Worm (Caenorhabditis elegans) whole organism, L1 larva: ENCODE results near the gene D2023.6.
A peak's percentile ranks its signal among the peaks of the same experiment; 100 is the strongest.

Source experiments
- F16B12.6 ChIP-seq: fragments of 150-350 bp; optimal IDR thresholded peaks from 2 replicates; lab custom pipeline; 2014; ENCODE audit warnings: missing biosample characterization, missing genetic modification characterization
- aha-1 ChIP-seq: fragments of 150-350 bp; optimal IDR thresholded peaks from 2 replicates; lab custom pipeline; 2014; ENCODE audit warnings: missing biosample characterization, missing genetic modification characterization
- alr-1 ChIP-seq: fragments of 200-800 bp; sonication (Bioruptor generic); optimal IDR thresholded peaks from 2 replicates; lab custom pipeline; 2018; ENCODE audit warnings: borderline replicate concordance, mild to moderate bottlenecking, missing genetic modification characterization, missing compliant biosample characterization
- blmp-1 ChIP-seq: fragments of 150-350 bp; optimal IDR thresholded peaks from 2 replicates; lab custom pipeline; 2014; ENCODE audit warnings: missing biosample characterization, missing genetic modification characterization
- ceh-82 ChIP-seq, 3 experiments: fragments of 150-350 bp in 1 of 3; sonication (generic microtip) in 2 of 3; optimal IDR thresholded peaks; 2 replicates each; lab custom pipeline; 2014 to 2017; ENCODE audit warnings: missing biosample characterization in 3 of 3, missing genetic modification characterization in 3 of 3
- ces-1 ChIP-seq: fragments of 150-350 bp; optimal IDR thresholded peaks from 2 replicates; lab custom pipeline; 2014; ENCODE audit warnings: missing biosample characterization, missing genetic modification reagents, missing genetic modification characterization
- dsc-1 ChIP-seq: sonication (generic microtip); optimal IDR thresholded peaks from 2 replicates; lab custom pipeline; 2016; ENCODE audit warnings: mild to moderate bottlenecking, missing genetic modification characterization, missing compliant biosample characterization
- efl-1 ChIP-seq, 4 experiments: fragments of 150-350 bp; optimal IDR thresholded peaks in 3 of 4; peaks in 1 of 4; 1 replicate in 1 of 4; 2 replicates in 3 of 4; lab custom pipeline; 2014; ENCODE audit warnings: missing biosample characterization in 2 of 4, missing genetic modification characterization in 2 of 4, missing genetic modification reagents in 2 of 4
- elt-2 ChIP-seq: sonication (generic microtip); optimal IDR thresholded peaks from 2 replicates; lab custom pipeline; 2016; ENCODE audit warnings: missing genetic modification characterization, mild to moderate bottlenecking, inconsistent platforms, missing compliant biosample characterization, missing genetic modification reagents
- elt-3 ChIP-seq, 6 experiments: fragments of 150-350 bp in 1 of 6; sonication (generic microtip); optimal IDR thresholded peaks; 2 replicates each; lab custom pipeline; 2017 to 2018; ENCODE audit warnings: missing biosample characterization in 6 of 6, missing genetic modification characterization in 6 of 6, inconsistent platforms in 1 of 6
- fkh-8 ChIP-seq: sonication (generic microtip); optimal IDR thresholded peaks from 2 replicates; lab custom pipeline; 2016; ENCODE audit warnings: mild to moderate bottlenecking, missing genetic modification characterization, missing compliant biosample characterization
- fos-1 ChIP-seq: fragments of 150-350 bp; optimal IDR thresholded peaks from 2 replicates; lab custom pipeline; 2014; ENCODE audit warnings: missing biosample characterization, missing genetic modification characterization
- grh-1 ChIP-seq: fragments of 200-800 bp; sonication (Bioruptor generic); IDR thresholded peaks from 2 replicates; pipeline ENCODE4 v1.3.6; 2022; ENCODE audit warnings: missing genetic modification reagents, missing genetic modification characterization, missing compliant biosample characterization
- hpl-2 ChIP-seq: fragments of 150-350 bp; optimal IDR thresholded peaks from 2 replicates; lab custom pipeline; 2014; ENCODE audit warnings: missing biosample characterization, missing genetic modification reagents, missing genetic modification characterization
- irx-1 ChIP-seq: sonication (generic microtip); optimal IDR thresholded peaks from 2 replicates; lab custom pipeline; 2016; ENCODE audit warnings: missing genetic modification characterization, missing compliant biosample characterization
- lin-14 ChIP-seq: fragments of 200-800 bp; sonication (Bioruptor generic); optimal IDR thresholded peaks from 2 replicates; lab custom pipeline; 2018; ENCODE audit warnings: mild to moderate bottlenecking, missing genetic modification characterization, moderate library complexity, missing compliant biosample characterization
- lir-3 ChIP-seq: sonication (generic microtip); optimal IDR thresholded peaks from 2 replicates; lab custom pipeline; 2016; ENCODE audit warnings: mild to moderate bottlenecking, missing genetic modification characterization, moderate library complexity, missing compliant biosample characterization; ENCODE audit not compliant: poor library complexity
- lsy-2 ChIP-seq, 2 experiments: fragments of 150-350 bp; optimal IDR thresholded peaks; 2 replicates each; lab custom pipeline; 2014; ENCODE audit warnings: missing biosample characterization in 2 of 2, missing genetic modification characterization in 2 of 2
- mab-9 ChIP-seq: fragments of 200-800 bp; sonication (Bioruptor generic); IDR thresholded peaks from 2 replicates; pipeline ENCODE4 v1.3.6; 2022; ENCODE audit warnings: missing genetic modification reagents, missing genetic modification characterization, missing compliant biosample characterization
- mdl-1 ChIP-seq, 2 experiments: fragments of 150-350 bp; optimal IDR thresholded peaks; 2 replicates each; lab custom pipeline; 2014 to 2017; ENCODE audit warnings: missing biosample characterization in 2 of 2, missing genetic modification characterization in 2 of 2, inconsistent platforms in 1 of 2
- mep-1 ChIP-seq: fragments of 150-350 bp; optimal IDR thresholded peaks from 2 replicates; lab custom pipeline; 2014; ENCODE audit warnings: missing biosample characterization, missing genetic modification characterization
- nhr-11 ChIP-seq: fragments of 150-350 bp; optimal IDR thresholded peaks from 2 replicates; lab custom pipeline; 2014; ENCODE audit warnings: missing biosample characterization, missing genetic modification characterization
- nhr-19 ChIP-seq: fragments of 200-800 bp; sonication (Bioruptor generic); conservative IDR thresholded peaks from 2 replicates; pipeline ENCODE4 v1.3.6; 2022; ENCODE audit warnings: missing genetic modification characterization, missing compliant biosample characterization
- nhr-47 ChIP-seq: sonication (generic microtip); optimal IDR thresholded peaks from 2 replicates; lab custom pipeline; 2016; ENCODE audit warnings: mild to moderate bottlenecking, missing genetic modification characterization, moderate library complexity, missing compliant biosample characterization
- nhr-71 ChIP-seq: sonication (generic microtip); optimal IDR thresholded peaks from 2 replicates; lab custom pipeline; 2016; ENCODE audit warnings: mild to moderate bottlenecking, missing genetic modification characterization, moderate library complexity, missing compliant biosample characterization
- nhr-84 ChIP-seq: sonication (generic microtip); optimal IDR thresholded peaks from 2 replicates; lab custom pipeline; 2017; ENCODE audit warnings: missing biosample characterization, missing genetic modification characterization
- pag-3 ChIP-seq: sonication (generic microtip); optimal IDR thresholded peaks from 2 replicates; lab custom pipeline; 2017; ENCODE audit warnings: missing genetic modification characterization, mild to moderate bottlenecking, missing compliant biosample characterization, antibody characterized with exemption, borderline replicate concordance; ENCODE audit not compliant: insufficient read depth
- pax-3 ChIP-seq: fragments of 200-800 bp; sonication (Bioruptor generic); optimal IDR thresholded peaks from 2 replicates; lab custom pipeline; 2018; ENCODE audit warnings: mild to moderate bottlenecking, missing genetic modification characterization, moderate library complexity, missing compliant biosample characterization
- rnt-1 ChIP-seq: sonication (generic microtip); optimal IDR thresholded peaks from 2 replicates; lab custom pipeline; 2016; ENCODE audit warnings: mild to moderate bottlenecking, missing genetic modification characterization, moderate library complexity, missing compliant biosample characterization
- skn-1 ChIP-seq: fragments of 150-350 bp; optimal IDR thresholded peaks from 2 replicates; lab custom pipeline; 2014; ENCODE audit warnings: missing biosample characterization, missing genetic modification characterization
- snu-23 ChIP-seq: sonication (generic microtip); optimal IDR thresholded peaks from 2 replicates; lab custom pipeline; 2016; ENCODE audit warnings: missing genetic modification characterization, missing compliant biosample characterization
- sox-4 ChIP-seq: sonication (generic microtip); optimal IDR thresholded peaks from 2 replicates; lab custom pipeline; 2016; ENCODE audit warnings: missing genetic modification characterization, missing compliant biosample characterization
- swsn-7 ChIP-seq: sonication (generic microtip); optimal IDR thresholded peaks from 2 replicates; lab custom pipeline; 2016; ENCODE audit warnings: missing genetic modification characterization, missing compliant biosample characterization
- unc-130 ChIP-seq: fragments of 150-350 bp; optimal IDR thresholded peaks from 2 replicates; lab custom pipeline; 2017; ENCODE audit warnings: missing biosample characterization, missing genetic modification characterization, inconsistent platforms
- xbp-1 ChIP-seq: sonication (generic microtip); optimal IDR thresholded peaks from 2 replicates; lab custom pipeline; 2016; ENCODE audit warnings: missing genetic modification characterization, missing compliant biosample characterization
- ztf-11 ChIP-seq, 2 experiments: sonication (generic microtip); optimal IDR thresholded peaks; 2 replicates each; lab custom pipeline; 2016 to 2017; ENCODE audit warnings: missing genetic modification characterization in 2 of 2, missing biosample characterization in 1 of 2, missing compliant biosample characterization in 1 of 2
- ztf-4 ChIP-seq: fragments of 150-350 bp; optimal IDR thresholded peaks from 2 replicates; lab custom pipeline; 2014; ENCODE audit warnings: missing biosample characterization, missing genetic modification characterization

The D2023.6 gene

ce11 chrV:11829282-11829681, 2.1 kb downstream of the D2023.6 start, which contains the start of gene col-158:
Gene col-158, plus strand, starts transcription at chrV:11829582.
- TF ChIP-seq fkh-8, result no peak
- no peak for TF ChIP-seq nhr-19 (GFP tag; lab: Robert Waterston, UW)
- 0 out of 2 replicates have a peak, but pooled peaks have one; percentile 16 for TF ChIP-seq grh-1 (GFP tag; lab: Robert Waterston, UW)
- no peak for TF ChIP-seq alr-1 (tag; lab: Kevin White, UChicago)
- peak in 1 of 6 experiments; percentile 5 for TF ChIP-seq elt-3 (tag; optimal IDR thresholded peaks at IDR 0.05; lab: Kevin White, UChicago)
- TF ChIP-seq blmp-1 (tag; lab: Kevin White, UChicago), result peak; percentile 14
- no peak for TF ChIP-seq ztf-4 (tag; lab: Kevin White, UChicago)
- TF ChIP-seq, all 84 proteins: peak for 3

DNA sequence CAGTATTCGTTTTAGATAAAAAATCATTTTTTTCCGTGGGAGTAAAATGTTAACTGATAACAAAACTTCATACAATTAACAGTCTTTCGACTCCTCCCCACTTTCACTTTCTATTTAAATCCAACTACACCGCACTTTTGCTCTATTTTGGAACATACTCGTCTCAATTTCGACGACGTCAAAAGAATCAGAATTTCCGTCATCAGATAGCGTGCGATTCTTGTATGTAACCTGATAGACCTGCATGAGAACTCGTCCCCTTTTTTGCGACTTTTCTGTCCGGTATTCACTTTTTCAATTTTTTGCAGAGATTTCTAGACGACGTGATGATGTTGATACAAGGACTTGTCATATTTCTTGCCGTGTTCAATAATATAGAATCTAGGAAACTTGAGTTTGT, 6.2 kb downstream of the D2023.6 start, which contains the start of gene pho-8:
Gene pho-8 (plus strand): TSS at position 301 of the 400 bp plus-strand sequence.
- no peak for TF ChIP-seq pax-3 (tag; lab: Kevin White, UChicago)
- no peak for TF ChIP-seq nhr-47
- TF ChIP-seq elt-2 (tag; lab: Kevin White, UChicago), result no peak

DNA sequence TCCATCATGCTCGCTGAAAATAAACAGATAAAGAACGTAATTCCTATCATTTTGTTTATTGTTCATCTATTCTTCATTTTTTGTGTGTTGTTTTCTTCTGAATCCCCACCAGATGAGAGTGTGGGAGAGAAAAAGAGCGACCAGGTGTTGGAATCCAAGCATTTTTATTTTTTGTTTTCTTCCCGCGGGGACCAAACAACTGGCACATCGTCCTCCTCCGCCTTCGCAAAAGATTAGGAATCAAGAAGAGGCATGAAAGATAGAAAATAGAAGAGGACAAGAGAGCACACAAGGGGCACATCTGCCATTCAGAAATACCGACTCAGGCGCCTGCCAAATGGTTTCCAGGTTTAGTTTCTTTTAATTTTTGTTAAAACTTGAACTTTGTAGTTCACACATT, 8.9 kb downstream of the D2023.6 start, which contains the start of gene R13H4.2:
Gene R13H4.2 (plus strand): TSS at position 319 of the 400 bp plus-strand sequence.
- TF ChIP-seq mep-1 (tag; lab: Kevin White, UChicago), result no peak
- peak; percentile 68 for TF ChIP-seq nhr-71
- peak; percentile 97 for TF ChIP-seq pag-3
- peak; percentile 24 for TF ChIP-seq unc-130
- TF ChIP-seq nhr-19 (GFP tag; lab: Robert Waterston, UW), result peak; percentile 37
- no peak for TF ChIP-seq F16B12.6 (tag; lab: Kevin White, UChicago)
- TF ChIP-seq lsy-2 (tag; optimal IDR thresholded peaks at IDR 0.05; lab: Kevin White, UChicago), result peak in 1 of 2 experiments; percentile 15
- TF ChIP-seq lir-3 (tag; lab: Kevin White, UChicago), result no peak
- TF ChIP-seq rnt-1 (tag; lab: Kevin White, UChicago), result peak; percentile 73
- peak; percentile 19 for TF ChIP-seq snu-23 (GFP tag; lab: Kevin White, UChicago)
- TF ChIP-seq lin-14 (GFP tag; lab: Kevin White, UChicago), result peak; percentile 76

DNA sequence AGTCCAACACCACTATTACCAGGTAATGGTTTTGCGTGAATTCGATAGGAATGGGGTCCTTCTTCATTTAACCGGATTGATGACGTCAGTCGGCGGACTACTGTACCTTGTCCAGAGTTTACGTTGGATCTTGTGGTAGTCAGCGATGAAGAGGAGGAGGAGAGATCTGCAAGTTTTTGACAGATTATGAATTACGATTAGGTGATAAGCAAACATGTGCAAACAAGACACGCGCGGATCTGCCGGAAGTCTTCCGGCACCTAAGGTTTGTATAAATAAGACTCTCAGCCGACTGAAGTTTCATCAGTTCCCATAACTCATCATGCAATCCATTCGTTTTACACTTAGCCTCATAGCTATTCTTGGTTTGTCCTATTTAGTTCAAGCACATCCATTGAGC, 12.1 kb downstream of the D2023.6 start, which contains the start of gene idpb-5:
Gene idpb-5 (plus strand): TSS at position 301 of the 400 bp plus-strand sequence.
- TF ChIP-seq efl-1 (optimal IDR thresholded peaks at IDR 0.05; lab: Kevin White, UChicago), result no peak
- peak in 1 of 2 experiments; percentile 35 for TF ChIP-seq efl-1 (GFP tag; optimal IDR thresholded peaks at IDR 0.05 in 1 of 2; lab: Kevin White, UChicago)
- TF ChIP-seq hpl-2 (GFP tag; lab: Kevin White, UChicago), result no peak
- TF ChIP-seq aha-1 (tag; lab: Kevin White, UChicago), result no peak

ce11 chrV:11843678-11844366, 16.7 kb downstream of the D2023.6 start, which contains the start of gene nphp-4:
Gene nphp-4, minus strand, starts transcription at chrV:11843728.
- TF ChIP-seq nhr-47 (no peak), ces-1 (GFP tag; lab: Kevin White, UChicago) (no peak), efl-1 (optimal IDR thresholded peaks at IDR 0.05; lab: Kevin White, UChicago) (no peak), efl-1 (GFP tag; optimal IDR thresholded peaks at IDR 0.05 in 1 of 2; lab: Kevin White, UChicago) (peak in 1 of 2 experiments; percentile 52), irx-1 (tag; lab: Kevin White, UChicago) (no peak), dsc-1 (no peak), pax-3 (tag; lab: Kevin White, UChicago) (no peak), elt-3 (tag; optimal IDR thresholded peaks at IDR 0.05; lab: Kevin White, UChicago) (no peak)

- TF ChIP-seq fos-1 (tag; lab: Kevin White, UChicago) (peak; percentile 5), lin-14 (GFP tag; lab: Kevin White, UChicago) (peak; percentile 94), mdl-1 (tag; optimal IDR thresholded peaks at IDR 0.05; lab: Kevin White, UChicago) (peak in 1 of 2 experiments; percentile 7), efl-1 (optimal IDR thresholded peaks at IDR 0.05; lab: Kevin White, UChicago) (no peak), efl-1 (GFP tag; optimal IDR thresholded peaks at IDR 0.05 in 1 of 2; lab: Kevin White, UChicago) (peak in 1 of 2 experiments; percentile 33), swsn-7 (tag; lab: Kevin White, UChicago) (peak; percentile 17), xbp-1 (tag; lab: Kevin White, UChicago) (no peak), skn-1 (tag; lab: Kevin White, UChicago) (peak; percentile 59), blmp-1 (tag; lab: Kevin White, UChicago) (peak; percentile 60), mep-1 (tag; lab: Kevin White, UChicago) (peak; percentile 60), lsy-2 (tag; optimal IDR thresholded peaks at IDR 0.05; lab: Kevin White, UChicago) (peak in 1 of 2 experiments; percentile 8), rnt-1 (tag; lab: Kevin White, UChicago) (peak; percentile 30), nhr-84 (tag; lab: Kevin White, UChicago) (no peak), ceh-82 (tag; optimal IDR thresholded peaks at IDR 0.05; lab: Kevin White, UChicago) (peak in 1 of 3 experiments; percentile 31), ztf-11 (tag; optimal IDR thresholded peaks at IDR 0.05; lab: Kevin White, UChicago) (peak in 1 of 2 experiments; percentile 17), nhr-47 (peak; percentile 30), mab-9 (0 out of 2 replicates have a peak, but pooled peaks have one; percentile 8), nhr-11 (no peak), snu-23 (GFP tag; lab: Kevin White, UChicago) (peak; percentile 37), sox-4 (tag; lab: Kevin White, UChicago) (no peak)
Observed at ce11 chrV:11844828-11845227, 17.7 kb downstream of the D2023.6 start.
